Worm (Caenorhabditis elegans): ENCODE results near the gene F20H11.1.

DNA sequence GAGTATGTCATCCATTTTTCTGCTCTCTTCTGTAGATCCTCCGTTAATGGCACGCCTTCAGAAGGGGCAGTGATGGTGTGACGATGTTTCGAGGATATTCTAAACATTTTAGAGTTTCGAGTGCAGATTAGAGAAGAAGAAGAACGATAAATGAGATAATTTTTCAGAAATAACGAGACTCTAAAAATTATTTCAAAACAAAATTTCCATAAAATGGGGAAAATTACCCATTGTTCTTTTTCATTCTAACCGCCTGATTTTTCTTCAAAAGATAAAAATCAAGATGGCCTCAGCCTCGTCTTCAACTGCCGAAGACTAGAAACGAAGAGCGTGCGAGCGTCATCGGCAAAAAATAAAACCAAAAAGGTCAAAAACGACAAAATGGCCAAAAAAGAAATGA lies 9.1 kb upstream of the F20H11.1 start, which contains the start of gene let-765:
- TF ChIP-seq hrde-1 (tag; optimal IDR thresholded peaks at IDR 0.05; ENCODE audit: borderline replicate concordance) (no peak), mel-28 (tag; optimal IDR thresholded peaks at IDR 0.05; ENCODE audit: borderline replicate concordance) (no peak), B0035.1 (tag; optimal IDR thresholded peaks at IDR 0.05) (no peak), C06A6.2 (GFP tag; conservative IDR thresholded peaks at IDR 0.05) (no peak), K12H6.12 (tag; optimal IDR thresholded peaks at IDR 0.05) (no peak), snpc-4 (GFP tag; optimal IDR thresholded peaks at IDR 0.05) (no peak), snpc-4 (tag; optimal IDR thresholded peaks at IDR 0.05) (no peak), hmg-1.2 (GFP tag; IDR thresholded peaks at IDR 0.05) (no peak), chd-7 (tag; optimal IDR thresholded peaks at IDR 0.05) (no peak), nfyb-1 (GFP tag; IDR thresholded peaks at IDR 0.05) (no peak), snpc-1.3 (tag; optimal IDR thresholded peaks at IDR 0.05; ENCODE audit: insufficient read depth) (no peak)
